Worm (Caenorhabditis elegans) whole organism, L4 larva: Measurements from ENCODE around the gene Y62E10A.24.

Experiments used
- fos-1 ChIP-seq: fragments of 150-350 bp; optimal IDR thresholded peaks from 2 replicates; lab custom pipeline; 2014; ENCODE audit warnings: missing biosample characterization, missing genetic modification characterization
- hlh-11 ChIP-seq: fragments of 200-800 bp; sonication (Bioruptor generic); optimal IDR thresholded peaks from 2 replicates; lab custom pipeline; 2018; ENCODE audit warnings: mild to moderate bottlenecking, missing genetic modification characterization, missing compliant biosample characterization
- nhr-42 ChIP-seq: fragments of 200-800 bp; sonication (Bioruptor generic); IDR thresholded peaks from 2 replicates; pipeline ENCODE4 v1.3.6; 2022; ENCODE audit warnings: missing genetic modification characterization, missing compliant biosample characterization
- nhr-76 ChIP-seq: fragments of 150-350 bp; optimal IDR thresholded peaks from 2 replicates; lab custom pipeline; 2014; ENCODE audit warnings: missing biosample characterization, missing genetic modification characterization
- skn-1 ChIP-seq: fragments of 150-350 bp; optimal IDR thresholded peaks from 2 replicates; lab custom pipeline; 2014; ENCODE audit warnings: missing biosample characterization, missing genetic modification characterization
- unc-62 ChIP-seq, 3 experiments: fragments of 150-350 bp in 1 of 3; sonication (generic microtip); optimal IDR thresholded peaks in 2 of 3; peaks in 1 of 3; 1 replicate in 1 of 3; 2 replicates in 2 of 3; lab custom pipeline; 2014 to 2017; ENCODE audit warnings: missing biosample characterization in 3 of 3, missing genetic modification characterization in 3 of 3, missing genetic modification reagents in 3 of 3, missing genotype in 1 of 3

ce11 chrIV:13377716-13378115 is 7.2 kb downstream of the Y62E10A.24 start, which contains the start of gene mau-8:
- TF ChIP-seq nhr-76 (tag; lab: Kevin White, UChicago), result no peak
- TF ChIP-seq unc-62 (GFP tag; optimal IDR thresholded peaks at IDR 0.05 in 1 of 2; lab: Kevin White, UChicago), result no peak
- no peak for TF ChIP-seq unc-62 (tag; optimal IDR thresholded peaks at IDR 0.05; lab: Kevin White, UChicago)
- no peak for TF ChIP-seq skn-1 (tag; lab: Kevin White, UChicago)
- no peak for TF ChIP-seq fos-1 (tag; lab: Kevin White, UChicago)
- no peak for TF ChIP-seq hlh-11 (tag; lab: Kevin White, UChicago)
- TF ChIP-seq nhr-42 (GFP tag; lab: Robert Waterston, UW), result no peak
